Worm (Caenorhabditis elegans): Measurements from ENCODE around the gene hrpa-1.

ce11 chrIV:3345484-3345883 is 6.8 kb upstream of the hrpa-1 start:
- TF ChIP-seq ceh-36 (tag; optimal IDR thresholded peaks at IDR 0.05) = no peak
- no peak for TF ChIP-seq ama-1 (optimal IDR thresholded peaks at IDR 0.05)
- TF ChIP-seq B0310.2 (tag; optimal IDR thresholded peaks at IDR 0.05) = no peak
- TF ChIP-seq hmbx-1 (tag; optimal IDR thresholded peaks at IDR 0.05) = no peak
- TF ChIP-seq tra-4 (tag; optimal IDR thresholded peaks at IDR 0.05) = no peak
- TF ChIP-seq ceh-13 (GFP tag; optimal IDR thresholded peaks at IDR 0.05) = no peak
- TF ChIP-seq tbx-37 (GFP tag; conservative IDR thresholded peaks at IDR 0.05) = no peak
- no peak for TF ChIP-seq tbx-11 (GFP tag; IDR thresholded peaks at IDR 0.05)
- no peak for TF ChIP-seq pes-1 (GFP tag; IDR thresholded peaks at IDR 0.05)
- TF ChIP-seq aly-1 (tag; optimal IDR thresholded peaks at IDR 0.05) = no peak
- no peak for TF ChIP-seq sea-1 (GFP tag; conservative IDR thresholded peaks at IDR 0.05)
- no peak for TF ChIP-seq hmg-4 (GFP tag; optimal IDR thresholded peaks at IDR 0.05)
- no peak for TF ChIP-seq scrt-1 (GFP tag; IDR thresholded peaks at IDR 0.05)
- TF ChIP-seq F13C5.2 (tag; optimal IDR thresholded peaks at IDR 0.05) = no peak
